Fruit fly (Drosophila melanogaster) whole organism, embryonic: Measurements from ENCODE around the gene in.
A peak's percentile ranks its signal among the peaks of the same experiment; 100 is the strongest.

Experiments
- ATbp ChIP-seq: fragments of 200-800 bp; sonication (Bioruptor generic); optimal IDR thresholded peaks from 2 replicates; lab custom pipeline; 2017; ENCODE audit warnings: missing biosample characterization, mild to moderate bottlenecking, missing genetic modification characterization, missing genetic modification reagents
- Atf6 ChIP-seq: fragments of 200-800 bp; sonication (Bioruptor generic); IDR thresholded peaks from 2 replicates; pipeline ENCODE4 v1.3.6; 2022; ENCODE audit warnings: missing biosample characterization, missing genetic modification characterization
- Awh ChIP-seq: fragments of 200-800 bp; sonication (Bioruptor generic); IDR thresholded peaks from 2 replicates; pipeline ENCODE4, ENCODE4 v1.3.6; 2022; ENCODE audit warnings: missing biosample characterization, missing genetic modification characterization
- Bteb2 ChIP-seq: fragments of 200-800 bp; sonication (Bioruptor generic); optimal IDR thresholded peaks from 2 replicates; lab custom pipeline; 2016; ENCODE audit warnings: missing biosample characterization, missing genetic modification characterization
- CG10209 ChIP-seq: fragments of 200-800 bp; sonication (Bioruptor generic); optimal IDR thresholded peaks from 3 replicates; lab custom pipeline; 2017; ENCODE audit warnings: missing biosample characterization, mild to moderate bottlenecking, missing genetic modification characterization, missing genetic modification reagents
- CG10274 ChIP-seq: fragments of 200-800 bp; sonication (Bioruptor generic); optimal IDR thresholded peaks from 3 replicates; lab custom pipeline; 2017; ENCODE audit warnings: missing biosample characterization, mild to moderate bottlenecking, missing genetic modification characterization
- CG10366 ChIP-seq: fragments of 200-800 bp; sonication (Bioruptor generic); IDR thresholded peaks from 2 replicates; pipeline ENCODE4 v1.3.6; 2022; ENCODE audit warnings: missing biosample characterization, missing genetic modification characterization
- CG10431 ChIP-seq: fragments of 200-800 bp; sonication (Bioruptor generic); optimal IDR thresholded peaks from 3 replicates; lab custom pipeline; 2018; ENCODE audit warnings: missing biosample characterization, mild to moderate bottlenecking, missing genetic modification characterization
- CG10565 ChIP-seq: fragments of 200-800 bp; sonication (Bioruptor generic); optimal IDR thresholded peaks from 3 replicates; lab custom pipeline; 2016; ENCODE audit warnings: missing biosample characterization, mild to moderate bottlenecking, missing genetic modification characterization
- CG11398 ChIP-seq: fragments of 200-800 bp; sonication (Bioruptor generic); optimal IDR thresholded peaks from 2 replicates; lab custom pipeline; 2016; ENCODE audit warnings: missing biosample characterization, missing genetic modification characterization
- CG11695 ChIP-seq: fragments of 200-800 bp; sonication (Bioruptor generic); IDR thresholded peaks from 3 replicates; pipeline ENCODE4 v1.3.6; 2022; ENCODE audit warnings: missing biosample characterization, missing genetic modification characterization
- CG1233 ChIP-seq: fragments of 200-800 bp; sonication (Bioruptor generic); optimal IDR thresholded peaks from 4 replicates; lab custom pipeline; 2018; ENCODE audit warnings: missing biosample characterization, mild to moderate bottlenecking, missing genetic modification characterization
- CG15011 ChIP-seq: fragments of 200-800 bp; sonication (Bioruptor generic); optimal IDR thresholded peaks from 3 replicates; lab custom pipeline; 2018; ENCODE audit warnings: missing biosample characterization, mild to moderate bottlenecking, missing genetic modification characterization
- CG16863 ChIP-seq: fragments of 200-800 bp; sonication (Bioruptor generic); optimal IDR thresholded peaks from 3 replicates; lab custom pipeline; 2016; ENCODE audit warnings: missing biosample characterization, missing genetic modification characterization
- CG18619 ChIP-seq: fragments of 200-800 bp; sonication (Bioruptor generic); optimal IDR thresholded peaks from 3 replicates; lab custom pipeline; 2017; ENCODE audit warnings: missing biosample characterization, mild to moderate bottlenecking, missing genetic modification characterization
- CG2202 ChIP-seq: fragments of 200-800 bp; sonication (Bioruptor generic); optimal IDR thresholded peaks from 2 replicates; lab custom pipeline; 2018; ENCODE audit warnings: missing biosample characterization, mild to moderate bottlenecking, missing genetic modification characterization
- CG3163 ChIP-seq: fragments of 200-800 bp; sonication (Bioruptor generic); optimal IDR thresholded peaks from 3 replicates; lab custom pipeline; 2016; ENCODE audit warnings: missing biosample characterization, missing genetic modification characterization
- CG3838 ChIP-seq: fragments of 200-800 bp; sonication (Bioruptor generic); optimal IDR thresholded peaks from 3 replicates; lab custom pipeline; 2016; ENCODE audit warnings: missing biosample characterization, missing genetic modification characterization
- CG3995 ChIP-seq: fragments of 200-800 bp; sonication (Bioruptor generic); optimal IDR thresholded peaks from 3 replicates; lab custom pipeline; 2016; ENCODE audit warnings: missing biosample characterization, missing genetic modification characterization
- CG4820 ChIP-seq: fragments of 200-800 bp; sonication (Bioruptor generic); optimal IDR thresholded peaks from 3 replicates; lab custom pipeline; 2016; ENCODE audit warnings: missing biosample characterization, missing genetic modification characterization
- CG6654 ChIP-seq: fragments of 200-800 bp; sonication (Bioruptor generic); optimal IDR thresholded peaks from 2 replicates; lab custom pipeline; 2017; ENCODE audit warnings: missing biosample characterization, mild to moderate bottlenecking, missing genetic modification characterization
- CG6765 ChIP-seq: fragments of 200-800 bp; sonication (Bioruptor generic); optimal IDR thresholded peaks from 3 replicates; lab custom pipeline; 2017; ENCODE audit warnings: missing biosample characterization, mild to moderate bottlenecking, missing genetic modification characterization
- CG6813 ChIP-seq: fragments of 200-800 bp; sonication (Bioruptor generic); optimal IDR thresholded peaks from 2 replicates; lab custom pipeline; 2017; ENCODE audit warnings: missing biosample characterization, missing genetic modification characterization, mild to moderate bottlenecking, moderate library complexity, missing genetic modification reagents
- CG8089 ChIP-seq: fragments of 200-800 bp; sonication (Bioruptor generic); optimal IDR thresholded peaks from 3 replicates; lab custom pipeline; 2016; ENCODE audit warnings: missing biosample characterization, missing genetic modification characterization
- CG8290 ChIP-seq, 3 experiments: fragments of 200-800 bp; sonication (Bioruptor generic); optimal IDR thresholded peaks; 2 replicates each; lab custom pipeline; 2016 to 2019; ENCODE audit warnings: missing biosample characterization in 3 of 3, missing genetic modification characterization in 3 of 3, mild to moderate bottlenecking in 2 of 3, moderate library complexity in 1 of 3
- Drgx ChIP-seq: fragments of 200-800 bp; sonication (Bioruptor generic); IDR thresholded peaks from 2 replicates; pipeline ENCODE4 v1.3.6; 2022; ENCODE audit warnings: missing biosample characterization, missing genetic modification characterization
- E2f1 ChIP-seq: fragments of 200-800 bp; sonication (Bioruptor generic); IDR thresholded peaks from 2 replicates; pipeline ENCODE4 v1.3.6; 2022; ENCODE audit warnings: missing biosample characterization, missing genetic modification characterization
- H2.0 ChIP-seq: fragments of 200-800 bp; sonication (Bioruptor generic); IDR thresholded peaks from 2 replicates; pipeline ENCODE4 v1.3.6; 2022; ENCODE audit warnings: missing biosample characterization, missing genetic modification characterization
- HLH54F ChIP-seq: fragments of 200-800 bp; sonication (Bioruptor generic); optimal IDR thresholded peaks from 3 replicates; lab custom pipeline; 2016; ENCODE audit warnings: missing biosample characterization, missing genetic modification characterization
- Meics ChIP-seq: fragments of 200-800 bp; sonication (Bioruptor generic); optimal IDR thresholded peaks from 2 replicates; lab custom pipeline; 2017; ENCODE audit warnings: missing biosample characterization, mild to moderate bottlenecking, missing genetic modification characterization
- Mrtf ChIP-seq: fragments of 200-800 bp; sonication (Bioruptor generic); IDR thresholded peaks from 3 replicates; pipeline ENCODE4 v1.3.6; 2022; ENCODE audit warnings: missing biosample characterization, missing genetic modification characterization
- Spps ChIP-seq: fragments of 200-800 bp; sonication (Bioruptor generic); optimal IDR thresholded peaks from 2 replicates; lab custom pipeline; 2018; ENCODE audit warnings: missing biosample characterization, mild to moderate bottlenecking, missing genetic modification characterization
- TFAM ChIP-seq: fragments of 200-800 bp; sonication (Bioruptor generic); optimal IDR thresholded peaks from 2 replicates; lab custom pipeline; 2017; ENCODE audit warnings: missing biosample characterization, missing genetic modification characterization, inconsistent platforms
- chif ChIP-seq, 2 experiments: fragments of 200-800 bp; sonication (Bioruptor generic); optimal IDR thresholded peaks; 3 replicates each; lab custom pipeline; 2016; ENCODE audit warnings: missing biosample characterization in 2 of 2, missing genetic modification characterization in 2 of 2
- chm ChIP-seq: fragments of 200-800 bp; sonication (Bioruptor generic); IDR thresholded peaks from 2 replicates; pipeline ENCODE4 v1.3.6; 2022; ENCODE audit warnings: missing biosample characterization, missing genetic modification characterization
- esg ChIP-seq: fragments of 200-800 bp; sonication (Bioruptor generic); conservative IDR thresholded peaks from 2 replicates; pipeline ENCODE4 v1.3.6; 2022; ENCODE audit warnings: missing biosample characterization, missing genetic modification characterization
- exex ChIP-seq: fragments of 200-800 bp; sonication (Bioruptor generic); optimal IDR thresholded peaks from 4 replicates; lab custom pipeline; 2018; ENCODE audit warnings: missing biosample characterization, mild to moderate bottlenecking, missing genetic modification characterization, moderate library complexity
- ftz-f1 ChIP-seq: fragments of 200-800 bp; sonication (Bioruptor generic); optimal IDR thresholded peaks from 2 replicates; lab custom pipeline; 2016; ENCODE audit warnings: missing biosample characterization, missing genetic modification characterization
- fu2 ChIP-seq: fragments of 200-800 bp; sonication (Bioruptor generic); optimal IDR thresholded peaks from 2 replicates; lab custom pipeline; 2016; ENCODE audit warnings: missing biosample characterization, missing genetic modification characterization
- gcm ChIP-seq: fragments of 200-800 bp; sonication (Bioruptor generic); optimal IDR thresholded peaks from 2 replicates; lab custom pipeline; 2019; ENCODE audit warnings: missing biosample characterization, mild to moderate bottlenecking, missing genetic modification characterization, moderate library complexity
- gcm2 ChIP-seq: fragments of 200-800 bp; sonication (Bioruptor generic); optimal IDR thresholded peaks from 2 replicates; lab custom pipeline; 2016; ENCODE audit warnings: missing biosample characterization, missing genetic modification characterization
- gsb-n ChIP-seq: fragments of 200-800 bp; sonication (Bioruptor generic); optimal IDR thresholded peaks from 3 replicates; lab custom pipeline; 2018; ENCODE audit warnings: missing biosample characterization, mild to moderate bottlenecking, missing genetic modification characterization
- h ChIP-seq: fragments of >200 bp; optimal IDR thresholded peaks from 2 replicates; lab custom pipeline; 2017
- her ChIP-seq: fragments of 200-800 bp; sonication (Bioruptor generic); optimal IDR thresholded peaks from 2 replicates; lab custom pipeline; 2016; ENCODE audit warnings: missing biosample characterization, missing genetic modification characterization
- nau ChIP-seq: fragments of 200-800 bp; sonication (Bioruptor generic); optimal IDR thresholded peaks from 3 replicates; lab custom pipeline; 2017; ENCODE audit warnings: missing biosample characterization, mild to moderate bottlenecking, missing genetic modification characterization, missing genetic modification reagents
- peb ChIP-seq: fragments of 200-800 bp; sonication (Bioruptor generic); IDR thresholded peaks from 2 replicates; pipeline ENCODE4 v1.3.6; 2022; ENCODE audit warnings: missing biosample characterization, missing genetic modification characterization
- pfk ChIP-seq: fragments of 200-800 bp; sonication (Bioruptor generic); optimal IDR thresholded peaks from 2 replicates; lab custom pipeline; 2018; ENCODE audit warnings: missing biosample characterization, mild to moderate bottlenecking, missing genetic modification characterization, moderate library complexity
- pho ChIP-seq: fragments of 200-800 bp; sonication (Bioruptor generic); optimal IDR thresholded peaks from 2 replicates; lab custom pipeline; 2016; ENCODE audit warnings: missing biosample characterization, missing genetic modification characterization
- pnt ChIP-seq: fragments of 200-800 bp; sonication (Bioruptor generic); optimal IDR thresholded peaks from 3 replicates; lab custom pipeline; 2016; ENCODE audit warnings: missing biosample characterization, missing genetic modification characterization
- schlank ChIP-seq: fragments of 200-800 bp; sonication (Bioruptor generic); optimal IDR thresholded peaks from 2 replicates; lab custom pipeline; 2018; ENCODE audit warnings: missing biosample characterization, mild to moderate bottlenecking, missing genetic modification characterization
- stc ChIP-seq: fragments of 200-800 bp; sonication (Bioruptor generic); IDR thresholded peaks from 2 replicates; pipeline ENCODE4 v1.3.6; 2022; ENCODE audit warnings: missing biosample characterization, missing genetic modification characterization

in gene

dm6 chr3L:20399550-20400109 is 32.6 kb downstream of the in start (continued):
- peak; percentile 82 for TF ChIP-seq Bteb2 (GFP tag; lab: Kevin White, UChicago)
- TF ChIP-seq Meics (GFP tag; lab: Kevin White, UChicago), result peak; percentile 89
- peak; percentile 77 for TF ChIP-seq her (GFP tag; lab: Kevin White, UChicago)
- peak; percentile 63 for TF ChIP-seq CG2202
- peak; percentile 78 for TF ChIP-seq Mrtf (GFP tag; lab: Robert Waterston, UW)
- no peak for TF ChIP-seq CG10565 (GFP tag; lab: Kevin White, UChicago)
- peak; percentile 80 for TF ChIP-seq nau (GFP tag; lab: Kevin White, UChicago)
- TF ChIP-seq pfk (GFP tag; lab: Kevin White, UChicago), result peak; percentile 40
- peak; percentile 92 for TF ChIP-seq Drgx (GFP tag; lab: Robert Waterston, UW)
- peak; percentile 89 for TF ChIP-seq CG18619
- peak; percentile 60 for TF ChIP-seq pnt (GFP tag; lab: Kevin White, UChicago)
- peak; percentile 92 for TF ChIP-seq Atf6 (GFP tag; lab: Robert Waterston, UW)
- peak; percentile 84 for TF ChIP-seq E2f1 (GFP tag; lab: Robert Waterston, UW)
- peak; percentile 48 for TF ChIP-seq Spps (tag; lab: Kevin White, UChicago)
- peak; percentile 84 for TF ChIP-seq stc (GFP tag; lab: Robert Waterston, UW)
- peak; percentile 71 for TF ChIP-seq fu2 (GFP tag; lab: Kevin White, UChicago)
- peak; percentile 69 for TF ChIP-seq CG6813 (GFP tag; lab: Kevin White, UChicago)
- peak; percentile 87 for TF ChIP-seq CG10209 (GFP tag; lab: Kevin White, UChicago)
- peak; percentile 89 for TF ChIP-seq CG15011 (GFP tag; lab: Kevin White, UChicago)
- no peak for TF ChIP-seq h (lab: Kevin White, UChicago)
- peak; percentile 85 for TF ChIP-seq CG1233
- TF ChIP-seq chm (GFP tag; lab: Robert Waterston, UW), result peak; percentile 79
- TF ChIP-seq TFAM (GFP tag; lab: Kevin White, UChicago), result peak; percentile 20
- no peak for TF ChIP-seq ftz-f1 (GFP tag; lab: Kevin White, UChicago)
- TF ChIP-seq gsb-n, result peak; percentile 76
- peak; percentile 68 for TF ChIP-seq peb (GFP tag; lab: Robert Waterston, UW)
- peak; percentile 85 for TF ChIP-seq HLH54F
- TF ChIP-seq CG10366 (GFP tag; lab: Robert Waterston, UW), result peak; percentile 78
- peak; percentile 80 for TF ChIP-seq CG16863
- TF ChIP-seq CG10274 (GFP tag; lab: Kevin White, UChicago), result peak; percentile 49
- peak; percentile 66 for TF ChIP-seq gcm2 (GFP tag; lab: Kevin White, UChicago)
- peak; percentile 54 for TF ChIP-seq CG10431
- TF ChIP-seq CG8089 (GFP tag; lab: Kevin White, UChicago), result peak; percentile 67
- peak; percentile 85 for TF ChIP-seq CG6765 (GFP tag; lab: Kevin White, UChicago)
- peak; percentile 70 for TF ChIP-seq CG11398 (GFP tag; lab: Kevin White, UChicago)
- TF ChIP-seq esg (GFP tag; lab: Robert Waterston, UW), result peak; percentile 72
- TF ChIP-seq CG6654 (GFP tag; lab: Kevin White, UChicago), result peak; percentile 60
- TF ChIP-seq gcm (GFP tag; lab: Kevin White, UChicago), result peak; percentile 89
- peak; percentile 50 for TF ChIP-seq CG3163 (GFP tag; lab: Kevin White, UChicago)
- peak; percentile 55 for TF ChIP-seq CG3995 (GFP tag; lab: Kevin White, UChicago)
- peak; percentile 87 for TF ChIP-seq pho
- TF ChIP-seq CG3838, result peak; percentile 48
- peak; percentile 84 for TF ChIP-seq Awh (GFP tag; lab: Robert Waterston, UW)
- peak; percentile 43 for TF ChIP-seq exex
- peak; percentile 36 to 66 for TF ChIP-seq chif (GFP tag; optimal IDR thresholded peaks at IDR 0.05; lab: Kevin White, UChicago)
- peak; percentile 66 for TF ChIP-seq schlank
- peak; percentile 80 for TF ChIP-seq CG4820 (GFP tag; lab: Kevin White, UChicago)
- TF ChIP-seq ATbp (GFP tag; lab: Kevin White, UChicago), result peak; percentile 80
- TF ChIP-seq CG11695 (GFP tag; lab: Robert Waterston, UW), result peak; percentile 91
- peak; percentile 77 for TF ChIP-seq H2.0 (GFP tag; lab: Robert Waterston, UW)
- TF ChIP-seq CG8290 (GFP tag; optimal IDR thresholded peaks at IDR 0.05; lab: Kevin White, UChicago), result peak; percentile 35
- TF ChIP-seq CG8290 (tag; optimal IDR thresholded peaks at IDR 0.05; lab: Kevin White, UChicago), result peak in 1 of 2 experiments; percentile 92
